Worm (Caenorhabditis elegans): Measurements from ENCODE around the gene R01H2.8.
A peak's percentile ranks its signal among the peaks of the same experiment; 100 is the strongest.

R01H2.8 gene

ce11 chrIII:7068520-7069113 lies at the start of gene R01H2.8, which contains the start of gene ubc-18:
R01H2.8 (plus strand) TSS chrIII:7069063.
ubc-18 (minus strand) TSS chrIII:7068570.
- TF ChIP-seq W03F9.2 (tag; optimal IDR thresholded peaks at IDR 0.05): peak; percentile 34
- no peak for TF ChIP-seq him-1 (tag; optimal IDR thresholded peaks at IDR 0.05)
- no peak for TF ChIP-seq dao-5 (tag; optimal IDR thresholded peaks at IDR 0.05)

- TF ChIP-seq W03F9.2 (tag; optimal IDR thresholded peaks at IDR 0.05) (no peak), him-1 (tag; optimal IDR thresholded peaks at IDR 0.05) (no peak), dao-5 (tag; optimal IDR thresholded peaks at IDR 0.05) (no peak)
These were observed 49.1 kb upstream of the R01H2.8 start for ce11 chrIII:7019724-7020123.

ce11 chrIII:7020500-7020899 lies 48.4 kb upstream of the R01H2.8 start, which contains the start of gene col-8:
col-8 (minus strand) TSS chrIII:7020600.
- TF ChIP-seq him-1 (tag; optimal IDR thresholded peaks at IDR 0.05): no peak
- no peak for TF ChIP-seq W03F9.2 (tag; optimal IDR thresholded peaks at IDR 0.05)
- TF ChIP-seq dao-5 (tag; optimal IDR thresholded peaks at IDR 0.05): no peak

ce11 chrIII:7021156-7021637 lies 47.7 kb upstream of the R01H2.8 start, which contains the start of gene rfl-1:
rfl-1 (plus strand) TSS chrIII:7021206.
- TF ChIP-seq W03F9.2 (tag; optimal IDR thresholded peaks at IDR 0.05) (peak; percentile 37), him-1 (tag; optimal IDR thresholded peaks at IDR 0.05) (no peak)

- TF ChIP-seq W03F9.2 (tag; optimal IDR thresholded peaks at IDR 0.05) (no peak), dao-5 (tag; optimal IDR thresholded peaks at IDR 0.05) (no peak), him-1 (tag; optimal IDR thresholded peaks at IDR 0.05) (no peak)
These were observed 43.0 kb upstream of the R01H2.8 start for ce11 chrIII:7025839-7026238.

ce11 chrIII:7029105-7029504 lies 39.8 kb upstream of the R01H2.8 start, which contains the start of gene cyk-1:
cyk-1 (minus strand) TSS chrIII:7029205.
- TF ChIP-seq W03F9.2 (tag; optimal IDR thresholded peaks at IDR 0.05) (no peak), dao-5 (tag; optimal IDR thresholded peaks at IDR 0.05) (no peak), him-1 (tag; optimal IDR thresholded peaks at IDR 0.05) (no peak)

- TF ChIP-seq him-1 (tag; optimal IDR thresholded peaks at IDR 0.05) (peak; percentile 50), dao-5 (tag; optimal IDR thresholded peaks at IDR 0.05) (no peak), W03F9.2 (tag; optimal IDR thresholded peaks at IDR 0.05) (no peak)
These were observed 38.6 kb upstream of the R01H2.8 start for ce11 chrIII:7030044-7030804.

- no peak for TF ChIP-seq dao-5 (tag; optimal IDR thresholded peaks at IDR 0.05)
- TF ChIP-seq W03F9.2 (tag; optimal IDR thresholded peaks at IDR 0.05): no peak
- no peak for TF ChIP-seq him-1 (tag; optimal IDR thresholded peaks at IDR 0.05)
These were observed 36.8 kb upstream of the R01H2.8 start for ce11 chrIII:7032070-7032469.

ce11 chrIII:7034252-7035223 lies 34.3 kb upstream of the R01H2.8 start:
- TF ChIP-seq him-1 (tag; optimal IDR thresholded peaks at IDR 0.05) (no peak), dao-5 (tag; optimal IDR thresholded peaks at IDR 0.05) (no peak), W03F9.2 (tag; optimal IDR thresholded peaks at IDR 0.05) (no peak)

- TF ChIP-seq W03F9.2 (tag; optimal IDR thresholded peaks at IDR 0.05): no peak
- no peak for TF ChIP-seq dao-5 (tag; optimal IDR thresholded peaks at IDR 0.05)
- no peak for TF ChIP-seq him-1 (tag; optimal IDR thresholded peaks at IDR 0.05)
These were observed 23.2 kb upstream of the R01H2.8 start, which contains the start of gene R01H2.7 for ce11 chrIII:7045643-7046042. R01H2.7 (minus strand) TSS chrIII:7045743.

- TF ChIP-seq W03F9.2 (tag; optimal IDR thresholded peaks at IDR 0.05): no peak
- TF ChIP-seq him-1 (tag; optimal IDR thresholded peaks at IDR 0.05): no peak
- TF ChIP-seq dao-5 (tag; optimal IDR thresholded peaks at IDR 0.05): no peak
These were observed 12.6 kb upstream of the R01H2.8 start, which contains the start of gene R01H2.2 for ce11 chrIII:7056241-7056640. R01H2.2 (plus strand) TSS chrIII:7056541.

ce11 chrIII:7060531-7061095 lies 8.2 kb upstream of the R01H2.8 start, which contains the start of gene egg-2:
egg-2 (minus strand) TSS chrIII:7060583.
- TF ChIP-seq dao-5 (tag; optimal IDR thresholded peaks at IDR 0.05): no peak
- no peak for TF ChIP-seq W03F9.2 (tag; optimal IDR thresholded peaks at IDR 0.05)
- no peak for TF ChIP-seq him-1 (tag; optimal IDR thresholded peaks at IDR 0.05)

ce11 chrIII:7062580-7062979 lies 6.3 kb upstream of the R01H2.8 start, which contains the start of gene R01H2.1:
R01H2.1 (plus strand) TSS chrIII:7062880.
- TF ChIP-seq him-1 (tag; optimal IDR thresholded peaks at IDR 0.05): no peak
- no peak for TF ChIP-seq W03F9.2 (tag; optimal IDR thresholded peaks at IDR 0.05)
- TF ChIP-seq dao-5 (tag; optimal IDR thresholded peaks at IDR 0.05): no peak

Measured in whole organism, L4/young adult.